Worm (Caenorhabditis elegans): ENCODE data around the gene Y53F4B.19.

Y53F4B.19 gene

DNA sequence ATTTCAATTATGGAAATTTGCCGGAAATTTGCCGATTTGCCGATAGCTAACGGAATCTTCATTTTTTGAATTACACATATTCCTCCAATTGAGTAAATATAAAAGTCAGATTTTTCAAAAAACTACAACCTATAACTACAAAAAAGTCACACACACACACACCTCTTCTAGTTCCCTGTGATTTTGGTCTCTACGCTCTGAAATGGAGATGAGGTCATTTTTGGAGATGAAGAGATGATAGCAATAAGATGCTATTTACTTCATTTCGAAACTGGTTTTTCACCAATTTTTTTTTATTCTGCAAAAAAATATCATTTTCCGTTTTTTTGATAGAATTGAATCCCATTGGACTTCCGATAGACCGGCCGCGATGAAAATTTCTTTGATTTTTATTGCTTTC lies 47.5 kb downstream of the Y53F4B.19 start, which contains the start of gene Y53F4B.23:
TSS of gene Y53F4B.23 (plus strand) at position 312 of the 400 bp plus-strand sequence.
- TF ChIP-seq hlh-17 (GFP tag; optimal IDR thresholded peaks at IDR 0.05; ENCODE audit: borderline replicate concordance): no peak
- TF ChIP-seq nhr-90 (tag; optimal IDR thresholded peaks at IDR 0.05; ENCODE audit: poor library complexity): no peak
- TF ChIP-seq fkh-4 (tag; optimal IDR thresholded peaks at IDR 0.05; ENCODE audit: borderline replicate concordance): no peak
- no peak for TF ChIP-seq skn-1 (tag; optimal IDR thresholded peaks at IDR 0.05)
- no peak for TF ChIP-seq blmp-1 (tag; optimal IDR thresholded peaks at IDR 0.05)
- no peak for TF ChIP-seq fos-1 (tag; optimal IDR thresholded peaks at IDR 0.05)
- TF ChIP-seq sup-37 (GFP tag; optimal IDR thresholded peaks at IDR 0.05): no peak
- TF ChIP-seq grh-1 (GFP tag; IDR thresholded peaks at IDR 0.05): no peak
- no peak for TF ChIP-seq dsc-1 (tag; optimal IDR thresholded peaks at IDR 0.05)
- TF ChIP-seq pag-3 (tag; optimal IDR thresholded peaks at IDR 0.05; ENCODE audit: borderline replicate concordance, insufficient read depth): no peak
